Worm (Caenorhabditis elegans): ENCODE results near the gene cutl-2.
A peak's percentile ranks its signal among the peaks of the same experiment; 100 is the strongest.

Gene cutl-2

DNA sequence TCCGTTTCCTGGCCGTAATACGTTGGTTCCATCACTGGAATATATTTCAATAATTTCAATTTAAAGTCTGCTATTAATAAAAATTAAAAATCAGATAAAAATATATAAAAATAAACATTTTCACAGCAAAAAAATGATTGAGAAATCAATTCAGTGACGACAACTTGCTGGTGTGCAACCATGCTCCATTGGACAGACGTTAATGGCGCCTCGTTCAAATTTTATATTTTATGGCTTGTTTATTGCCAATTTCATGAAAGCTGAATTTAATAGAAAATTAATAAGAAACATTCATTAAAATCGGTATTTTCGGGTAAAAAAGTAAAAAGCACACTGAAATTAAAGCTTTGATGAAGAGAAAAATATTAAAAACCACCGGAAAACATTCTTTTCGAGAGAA lies 18.3 kb downstream of the cutl-2 start, which contains the start of gene Y53C12A.3:
Gene Y53C12A.3 (minus strand): TSS at position 34 of the 400 bp plus-strand sequence.
- peak; percentile 43 for TF ChIP-seq efl-1 (GFP tag; optimal IDR thresholded peaks at IDR 0.05)
- peak; percentile 32 for TF ChIP-seq F23B12.7 (tag; optimal IDR thresholded peaks at IDR 0.05; ENCODE audit: insufficient read depth)
- no peak for TF ChIP-seq lin-26 (GFP tag; IDR thresholded peaks at IDR 0.05)
- peak; percentile 79 for TF ChIP-seq lin-54 (GFP tag; optimal IDR thresholded peaks at IDR 0.05)
- TF ChIP-seq F22D6.2 (tag; optimal IDR thresholded peaks at IDR 0.05) = no peak
- no peak for TF ChIP-seq F52B5.7 (tag; optimal IDR thresholded peaks at IDR 0.05)
- peak; percentile 8 for TF ChIP-seq dpl-1 (GFP tag; optimal IDR thresholded peaks at IDR 0.05)
- no peak for TF ChIP-seq nhr-90 (tag; optimal IDR thresholded peaks at IDR 0.05)
- no peak for TF ChIP-seq F49E8.2 (tag; optimal IDR thresholded peaks at IDR 0.05; ENCODE audit: insufficient read depth)
- TF ChIP-seq mcd-1 (GFP tag; IDR thresholded peaks at IDR 0.05) = peak; percentile 78
- no peak for TF ChIP-seq cebp-2 (GFP tag; IDR thresholded peaks at IDR 0.05)
- TF ChIP-seq T26A5.8 (tag; optimal IDR thresholded peaks at IDR 0.05) = no peak
- peak in 1 of 3 experiments; percentile 72 for TF ChIP-seq lin-35 (GFP tag; optimal IDR thresholded peaks at IDR 0.05)
- no peak for TF ChIP-seq bed-1 (GFP tag; IDR thresholded peaks at IDR 0.05)
- TF ChIP-seq unc-62 (GFP tag; optimal IDR thresholded peaks at IDR 0.05) = no peak
- no peak for TF ChIP-seq akir-1 (GFP tag; optimal IDR thresholded peaks at IDR 0.05)

DNA sequence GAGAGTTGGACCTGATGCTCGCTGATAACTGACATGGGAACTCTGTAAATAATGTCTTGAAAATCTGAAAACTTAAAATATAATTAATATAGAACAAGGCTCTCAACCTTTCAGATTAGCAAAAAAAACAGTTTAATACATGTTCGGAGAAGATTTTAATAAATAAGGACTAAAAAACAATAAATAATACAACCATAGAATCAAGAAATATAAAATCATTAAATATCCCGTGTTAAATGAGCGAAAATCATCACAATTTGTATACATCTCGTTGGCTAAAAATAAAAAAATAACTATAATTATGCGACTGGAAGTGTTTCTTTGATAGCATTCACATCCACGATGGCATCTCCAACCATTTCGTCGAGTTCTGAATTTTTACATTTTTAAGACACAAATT lies 19.7 kb downstream of the cutl-2 start, which contains the start of gene Y53C12A.10:
Gene Y53C12A.10 (minus strand): TSS at position 101 of the 400 bp plus-strand sequence.
- TF ChIP-seq ama-1 (optimal IDR thresholded peaks at IDR 0.05) (no peak), ama-1 (GFP tag; optimal IDR thresholded peaks at IDR 0.05) (peak in 1 of 2 experiments; percentile 10), K12H6.12 (tag; optimal IDR thresholded peaks at IDR 0.05) (no peak)

DNA sequence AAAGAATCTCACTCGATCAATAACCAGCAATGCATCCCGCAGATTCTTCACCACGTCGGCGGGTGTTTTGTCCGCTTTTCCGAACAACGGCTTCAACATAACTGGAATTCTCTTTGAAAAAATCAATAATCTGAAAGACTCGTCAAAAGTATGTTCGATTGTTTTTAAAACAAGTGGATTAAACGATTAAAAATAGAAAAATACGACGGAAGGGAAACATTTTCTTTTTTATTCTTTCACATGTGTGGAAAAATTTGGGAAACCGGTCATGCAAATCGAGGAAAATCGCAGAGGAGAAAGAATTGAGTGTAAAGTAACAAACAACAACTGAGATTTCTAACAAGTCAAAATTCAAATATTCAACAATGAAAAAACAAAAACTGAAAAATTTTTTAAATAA lies 20.9 kb downstream of the cutl-2 start, which contains the start of gene mop-25.2:
Gene mop-25.2 (minus strand): TSS at position 101 of the 400 bp plus-strand sequence.
- TF ChIP-seq lin-40 (tag; optimal IDR thresholded peaks at IDR 0.05) = no peak
- TF ChIP-seq lsy-27 (tag; optimal IDR thresholded peaks at IDR 0.05; ENCODE audit: borderline replicate concordance, insufficient read depth) = no peak
- no peak for TF ChIP-seq ceh-27 (GFP tag; optimal IDR thresholded peaks at IDR 0.05)
- no peak for TF ChIP-seq ama-1 (optimal IDR thresholded peaks at IDR 0.05)
- TF ChIP-seq ama-1 (GFP tag; optimal IDR thresholded peaks at IDR 0.05) = peak in 1 of 2 experiments; percentile 10
- no peak for TF ChIP-seq let-607 (tag; optimal IDR thresholded peaks at IDR 0.05)

DNA sequence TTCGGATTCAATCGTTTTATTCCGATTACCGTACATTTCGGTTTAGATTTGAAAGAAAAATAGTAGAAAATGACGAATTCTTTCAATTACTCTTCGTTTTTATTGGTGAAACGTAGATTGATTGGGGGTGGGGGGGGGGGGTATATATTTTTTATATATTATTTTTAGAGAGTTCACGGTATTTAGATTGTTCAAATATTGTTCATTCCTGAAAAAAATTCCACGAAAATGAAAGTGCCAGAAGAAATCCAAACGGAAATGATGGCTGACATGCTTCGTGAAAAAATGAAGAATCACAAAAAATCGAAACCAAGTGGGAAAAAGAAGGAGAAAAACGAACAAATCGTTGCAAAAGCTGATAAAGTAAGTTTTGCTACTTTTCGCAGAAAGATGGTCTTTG lies 24.1 kb downstream of the cutl-2 start, which contains the start of the genes Y53C12A.8 and Y53C12A.7:
Gene Y53C12A.8 (minus strand): TSS at position 101 of the 400 bp plus-strand sequence.
Gene Y53C12A.7 (plus strand): TSS at position 181 of the 400 bp plus-strand sequence.
- TF ChIP-seq lir-1 (GFP tag; conservative IDR thresholded peaks at IDR 0.05) (no peak), hlh-12 (tag; optimal IDR thresholded peaks at IDR 0.05) (no peak), F49E8.2 (tag; optimal IDR thresholded peaks at IDR 0.05; ENCODE audit: insufficient read depth) (no peak), hlh-26 (GFP tag; conservative IDR thresholded peaks at IDR 0.05) (no peak), pbrm-1 (GFP tag; IDR thresholded peaks at IDR 0.05) (no peak), nfyb-1 (GFP tag; IDR thresholded peaks at IDR 0.05) (no peak)

DNA sequence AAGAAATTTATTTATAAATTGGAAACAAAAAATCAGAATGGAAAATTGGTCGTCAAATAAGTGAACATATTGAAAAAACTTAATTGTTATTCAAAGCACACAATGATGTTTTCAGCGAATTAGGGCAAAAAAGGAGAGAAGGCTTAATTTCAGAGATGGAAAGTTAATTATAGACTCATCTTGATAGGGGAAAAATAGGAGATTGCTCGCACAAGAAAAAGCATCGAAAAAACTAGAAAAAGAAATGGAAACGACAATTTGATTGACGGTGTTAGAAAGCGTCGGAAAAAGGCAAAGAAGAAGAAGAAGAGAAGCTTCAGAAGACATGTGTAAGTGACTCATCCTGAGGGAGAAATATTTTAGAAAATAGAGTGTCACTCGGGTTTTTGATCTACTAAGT lies 28.5 kb downstream of the cutl-2 start:
- TF ChIP-seq xnd-1 (tag; optimal IDR thresholded peaks at IDR 0.05) (no peak), egl-44 (GFP tag; IDR thresholded peaks at IDR 0.05) (no peak), F57A8.1 (GFP tag; optimal IDR thresholded peaks at IDR 0.05) (no peak), chd-7 (tag; optimal IDR thresholded peaks at IDR 0.05) (no peak), Y79H2A.3 (GFP tag; conservative IDR thresholded peaks at IDR 0.05) (no peak), die-1 (tag; optimal IDR thresholded peaks at IDR 0.05) (no peak), F10E7.11 (tag; optimal IDR thresholded peaks at IDR 0.05) (no peak), Y67H2A.10 (GFP tag; conservative IDR thresholded peaks at IDR 0.05) (no peak), lin-40 (tag; optimal IDR thresholded peaks at IDR 0.05) (no peak), let-526 (GFP tag; IDR thresholded peaks at IDR 0.05) (no peak)

Data from whole organism, young adult.